Worm (Caenorhabditis elegans) whole organism, midembryonic: Measurements from ENCODE around the gene C14A11.6.
A peak's percentile ranks its signal among the peaks of the same experiment; 100 is the strongest.

Source experiments
- T22C8.4 ChIP-seq: fragments of 200-800 bp; sonication (Bioruptor generic); IDR thresholded peaks from 2 replicates; pipeline ENCODE4 v1.3.6; 2022; ENCODE audit warnings: missing genetic modification characterization, missing compliant biosample characterization
- cog-1 ChIP-seq: sonication (generic microtip); optimal IDR thresholded peaks from 2 replicates; lab custom pipeline; 2016; ENCODE audit warnings: missing genetic modification characterization, missing compliant biosample characterization
- flt-1 ChIP-seq: fragments of 200-800 bp; sonication (Bioruptor generic); IDR thresholded peaks from 2 replicates; pipeline ENCODE4 v1.3.6; 2022; ENCODE audit warnings: missing genetic modification characterization, missing compliant biosample characterization
- klf-2 ChIP-seq: fragments of 200-800 bp; sonication (Bioruptor generic); conservative IDR thresholded peaks from 2 replicates; pipeline ENCODE4 v1.3.6; 2022; ENCODE audit warnings: missing genetic modification reagents, missing genetic modification characterization, missing compliant biosample characterization
- med-1 ChIP-seq: sonication (generic microtip); optimal IDR thresholded peaks from 2 replicates; lab custom pipeline; 2017; ENCODE audit warnings: missing genetic modification characterization, mild to moderate bottlenecking, missing compliant biosample characterization, antibody characterized with exemption, missing genetic modification reagents; ENCODE audit not compliant: insufficient read depth
- ref-1 ChIP-seq: fragments of 200-800 bp; sonication (Bioruptor generic); conservative IDR thresholded peaks from 2 replicates; pipeline ENCODE4 v1.3.6; 2022; ENCODE audit warnings: missing genetic modification reagents, missing genetic modification characterization, missing compliant biosample characterization
- tab-1 ChIP-seq: fragments of 200-800 bp; sonication (Bioruptor generic); IDR thresholded peaks from 2 replicates; pipeline ENCODE4 v1.3.6; 2022; ENCODE audit warnings: missing genetic modification characterization, missing compliant biosample characterization
- ztf-23 ChIP-seq: fragments of 200-800 bp; sonication (Bioruptor generic); IDR thresholded peaks from 2 replicates; pipeline ENCODE4 v1.3.6; 2022; ENCODE audit warnings: missing genetic modification reagents, missing genetic modification characterization, missing compliant biosample characterization
- ztf-29 ChIP-seq: fragments of 200-800 bp; sonication (Bioruptor generic); IDR thresholded peaks from 2 replicates; pipeline ENCODE4 v1.3.6; 2022; ENCODE audit warnings: missing genetic modification reagents, missing genetic modification characterization, missing compliant biosample characterization

The C14A11.6 gene

ce11 chrX:2838619-2839018 lies 24.7 kb upstream of the C14A11.6 start:
- TF ChIP-seq tab-1 (GFP tag; lab: Robert Waterston, UW) (no peak), flt-1 (GFP tag; lab: Robert Waterston, UW) (no peak), cog-1 (tag; lab: Kevin White, UChicago) (no peak), ref-1 (no peak), ztf-29 (GFP tag; lab: Robert Waterston, UW) (no peak), ztf-23 (GFP tag; lab: Robert Waterston, UW) (no peak), T22C8.4 (GFP tag; lab: Robert Waterston, UW) (no peak)

- TF ChIP-seq ref-1 (no peak), flt-1 (GFP tag; lab: Robert Waterston, UW) (no peak), ztf-23 (GFP tag; lab: Robert Waterston, UW) (no peak)
Observed at ce11 chrX:2837477-2837876, 23.5 kb upstream of the C14A11.6 start.

ce11 chrX:2836770-2837169 lies 22.8 kb upstream of the C14A11.6 start:
- TF ChIP-seq tab-1 (GFP tag; lab: Robert Waterston, UW) (no peak), T22C8.4 (GFP tag; lab: Robert Waterston, UW) (no peak), flt-1 (GFP tag; lab: Robert Waterston, UW) (no peak), med-1 (no peak), ztf-29 (GFP tag; lab: Robert Waterston, UW) (no peak), klf-2 (GFP tag; lab: Robert Waterston, UW) (no peak), ztf-23 (GFP tag; lab: Robert Waterston, UW) (no peak), cog-1 (tag; lab: Kevin White, UChicago) (no peak), ref-1 (no peak)

ce11 chrX:2827702-2828182 lies 13.8 kb upstream of the C14A11.6 start, which contains the start of gene ssr-2:
ssr-2 (minus strand) TSS chrX:2827752.
- TF ChIP-seq ztf-23 (GFP tag; lab: Robert Waterston, UW) (no peak), med-1 (no peak), cog-1 (tag; lab: Kevin White, UChicago) (no peak), T22C8.4 (GFP tag; lab: Robert Waterston, UW) (no peak), ztf-29 (GFP tag; lab: Robert Waterston, UW) (no peak), tab-1 (GFP tag; lab: Robert Waterston, UW) (no peak), klf-2 (GFP tag; lab: Robert Waterston, UW) (no peak), flt-1 (GFP tag; lab: Robert Waterston, UW) (no peak), ref-1 (no peak)

- TF ChIP-seq flt-1 (GFP tag; lab: Robert Waterston, UW), result no peak
- TF ChIP-seq tab-1 (GFP tag; lab: Robert Waterston, UW), result no peak
- no peak for TF ChIP-seq med-1
- no peak for TF ChIP-seq ztf-29 (GFP tag; lab: Robert Waterston, UW)
- TF ChIP-seq cog-1 (tag; lab: Kevin White, UChicago), result no peak
- no peak for TF ChIP-seq ref-1
- no peak for TF ChIP-seq T22C8.4 (GFP tag; lab: Robert Waterston, UW)
- TF ChIP-seq klf-2 (GFP tag; lab: Robert Waterston, UW), result no peak
- TF ChIP-seq ztf-23 (GFP tag; lab: Robert Waterston, UW), result no peak
Observed at ce11 chrX:2826337-2826736, 12.4 kb upstream of the C14A11.6 start.

ce11 chrX:2820148-2820547 lies 6.2 kb upstream of the C14A11.6 start, which contains the start of gene tsp-6:
tsp-6 (plus strand) TSS chrX:2820448.
- TF ChIP-seq ref-1, result no peak

- TF ChIP-seq ref-1 (no peak), ztf-29 (GFP tag; lab: Robert Waterston, UW) (no peak), ztf-23 (GFP tag; lab: Robert Waterston, UW) (no peak), T22C8.4 (GFP tag; lab: Robert Waterston, UW) (no peak), klf-2 (GFP tag; lab: Robert Waterston, UW) (no peak), flt-1 (GFP tag; lab: Robert Waterston, UW) (no peak), cog-1 (tag; lab: Kevin White, UChicago) (no peak), med-1 (no peak), tab-1 (GFP tag; lab: Robert Waterston, UW) (no peak)
Observed at ce11 chrX:2819747-2820146, 5.8 kb upstream of the C14A11.6 start.

ce11 chrX:2818899-2819298 lies 5.0 kb upstream of the C14A11.6 start:
- TF ChIP-seq flt-1 (GFP tag; lab: Robert Waterston, UW), result no peak
- TF ChIP-seq ref-1, result no peak
- TF ChIP-seq ztf-29 (GFP tag; lab: Robert Waterston, UW), result no peak
- no peak for TF ChIP-seq klf-2 (GFP tag; lab: Robert Waterston, UW)
- no peak for TF ChIP-seq med-1
- no peak for TF ChIP-seq T22C8.4 (GFP tag; lab: Robert Waterston, UW)
- no peak for TF ChIP-seq cog-1 (tag; lab: Kevin White, UChicago)
- TF ChIP-seq tab-1 (GFP tag; lab: Robert Waterston, UW), result no peak
- TF ChIP-seq ztf-23 (GFP tag; lab: Robert Waterston, UW), result no peak

- TF ChIP-seq med-1, result peak; percentile 47
- peak; percentile 80 for TF ChIP-seq ztf-23 (GFP tag; lab: Robert Waterston, UW)
- TF ChIP-seq tab-1 (GFP tag; lab: Robert Waterston, UW), result peak; percentile 74; the same call in 1 of the 2 replicates
- TF ChIP-seq T22C8.4 (GFP tag; lab: Robert Waterston, UW), result 0 out of 2 replicates have a peak, but pooled peaks have one; percentile 29
- TF ChIP-seq flt-1 (GFP tag; lab: Robert Waterston, UW), result peak; percentile 66
- TF ChIP-seq cog-1 (tag; lab: Kevin White, UChicago), result peak; percentile 72
- TF ChIP-seq klf-2 (GFP tag; lab: Robert Waterston, UW), result 0 out of 2 replicates have a peak, but pooled peaks have one; percentile 13
- no peak for TF ChIP-seq ref-1
- 0 out of 2 replicates have a peak, but pooled peaks have one; percentile 20 for TF ChIP-seq ztf-29 (GFP tag; lab: Robert Waterston, UW)
Observed at ce11 chrX:2809611-2810010, 4.3 kb downstream of the C14A11.6 start, which contains the start of gene C14A11.9. C14A11.9 (minus strand) TSS chrX:2809637.

- no peak for TF ChIP-seq ztf-29 (GFP tag; lab: Robert Waterston, UW)
- TF ChIP-seq klf-2 (GFP tag; lab: Robert Waterston, UW), result no peak
Observed at ce11 chrX:2807390-2807789, 6.6 kb downstream of the C14A11.6 start, which contains the start of gene C14A11.5. C14A11.5 (minus strand) TSS chrX:2807528.
